Worm (Caenorhabditis elegans) whole organism, midembryonic: Measurements from ENCODE around the gene col-151.

ENCODE experiments used
- T22C8.4 ChIP-seq: fragments of 200-800 bp; sonication (Bioruptor generic); IDR thresholded peaks from 2 replicates; pipeline ENCODE4 v1.3.6; 2022; ENCODE audit warnings: missing genetic modification characterization, missing compliant biosample characterization
- cog-1 ChIP-seq: sonication (generic microtip); optimal IDR thresholded peaks from 2 replicates; lab custom pipeline; 2016; ENCODE audit warnings: missing genetic modification characterization, missing compliant biosample characterization
- flt-1 ChIP-seq: fragments of 200-800 bp; sonication (Bioruptor generic); IDR thresholded peaks from 2 replicates; pipeline ENCODE4 v1.3.6; 2022; ENCODE audit warnings: missing genetic modification characterization, missing compliant biosample characterization
- klf-2 ChIP-seq: fragments of 200-800 bp; sonication (Bioruptor generic); conservative IDR thresholded peaks from 2 replicates; pipeline ENCODE4 v1.3.6; 2022; ENCODE audit warnings: missing genetic modification reagents, missing genetic modification characterization, missing compliant biosample characterization
- med-1 ChIP-seq: sonication (generic microtip); optimal IDR thresholded peaks from 2 replicates; lab custom pipeline; 2017; ENCODE audit warnings: missing genetic modification characterization, mild to moderate bottlenecking, missing compliant biosample characterization, antibody characterized with exemption, missing genetic modification reagents; ENCODE audit not compliant: insufficient read depth
- ref-1 ChIP-seq: fragments of 200-800 bp; sonication (Bioruptor generic); conservative IDR thresholded peaks from 2 replicates; pipeline ENCODE4 v1.3.6; 2022; ENCODE audit warnings: missing genetic modification reagents, missing genetic modification characterization, missing compliant biosample characterization
- tab-1 ChIP-seq: fragments of 200-800 bp; sonication (Bioruptor generic); IDR thresholded peaks from 2 replicates; pipeline ENCODE4 v1.3.6; 2022; ENCODE audit warnings: missing genetic modification characterization, missing compliant biosample characterization
- ztf-23 ChIP-seq: fragments of 200-800 bp; sonication (Bioruptor generic); IDR thresholded peaks from 2 replicates; pipeline ENCODE4 v1.3.6; 2022; ENCODE audit warnings: missing genetic modification reagents, missing genetic modification characterization, missing compliant biosample characterization
- ztf-29 ChIP-seq: fragments of 200-800 bp; sonication (Bioruptor generic); IDR thresholded peaks from 2 replicates; pipeline ENCODE4 v1.3.6; 2022; ENCODE audit warnings: missing genetic modification reagents, missing genetic modification characterization, missing compliant biosample characterization

DNA sequence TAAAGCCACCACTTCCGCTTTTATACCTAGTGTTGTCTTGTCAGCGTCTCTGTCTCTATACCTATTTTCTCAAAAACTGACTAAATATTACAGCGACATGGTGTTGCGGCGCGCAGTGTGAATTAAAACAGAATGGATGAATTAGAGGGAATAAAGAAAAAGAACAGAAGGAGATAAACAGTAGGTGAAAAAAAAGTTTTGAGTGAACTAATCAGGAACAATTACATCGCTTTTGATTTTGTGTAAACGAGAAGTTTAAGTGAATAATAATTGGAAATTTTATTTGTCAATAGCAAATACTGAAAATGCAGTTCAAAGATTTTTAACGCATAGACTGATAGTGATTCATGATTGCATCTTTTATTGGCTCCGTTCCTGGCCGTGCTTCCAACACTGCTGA lies 30.1 kb upstream of the col-151 start, which contains the start of gene col-12:
- TF ChIP-seq med-1 (GFP tag; lab: Kevin White, UChicago) = no peak
- no peak for TF ChIP-seq flt-1 (GFP tag; lab: Robert Waterston, UW)
- TF ChIP-seq cog-1 = no peak
- no peak for TF ChIP-seq ztf-23
- no peak for TF ChIP-seq ztf-29 (GFP tag; lab: Robert Waterston, UW)
- no peak for TF ChIP-seq ref-1 (GFP tag; lab: Robert Waterston, UW)
- TF ChIP-seq klf-2 (GFP tag; lab: Robert Waterston, UW) = no peak
- TF ChIP-seq tab-1 (GFP tag; lab: Robert Waterston, UW) = no peak
- TF ChIP-seq T22C8.4 = no peak
